Fruit fly (Drosophila melanogaster) whole organism, wandering third instar larva: Measurements from ENCODE around the gene GluRIIC.
A peak's percentile ranks its signal among the peaks of the same experiment; 100 is the strongest.

Source experiments
- Abd-B ChIP-seq: fragments of >200 bp; optimal IDR thresholded peaks from 2 replicates; lab custom pipeline; 2017; ENCODE audit warnings: missing biosample characterization, missing genetic modification characterization
- CG32264 ChIP-seq: fragments of 200-800 bp; sonication (Bioruptor generic); optimal IDR thresholded peaks from 2 replicates; lab custom pipeline; 2016; ENCODE audit warnings: missing biosample characterization, missing genetic modification characterization
- CrebA ChIP-seq: fragments of 200-800 bp; sonication (Bioruptor generic); optimal IDR thresholded peaks from 2 replicates; lab custom pipeline; 2016; ENCODE audit warnings: missing biosample characterization, mild to moderate bottlenecking, missing genetic modification characterization, borderline replicate concordance
- Dfd ChIP-seq: fragments of >200 bp; optimal IDR thresholded peaks from 2 replicates; lab custom pipeline; 2017; ENCODE audit warnings: missing biosample characterization, missing genetic modification characterization
- Dif ChIP-seq: fragments of 200-275, 200-300 bp; sonication (Bioruptor generic); optimal IDR thresholded peaks from 2 replicates; lab custom pipeline; 2018; ENCODE audit warnings: missing biosample characterization, missing genetic modification characterization; ENCODE audit not compliant: partially characterized antibody
- GATAd ChIP-seq: sonication (Bioruptor generic); optimal IDR thresholded peaks from 2 replicates; lab custom pipeline; 2016; ENCODE audit warnings: missing biosample characterization, missing genetic modification characterization
- HLH106 ChIP-seq: fragments of 200-800 bp; optimal IDR thresholded peaks from 3 replicates; lab custom pipeline; 2019; ENCODE audit warnings: missing biosample characterization, mild to moderate bottlenecking, missing genetic modification characterization, moderate library complexity
- Hnf4 ChIP-seq: fragments of 200-800 bp; sonication (Bioruptor generic); optimal IDR thresholded peaks from 2 replicates; lab custom pipeline; 2016; ENCODE audit warnings: missing biosample characterization, mild to moderate bottlenecking, missing genetic modification characterization
- Hr78 ChIP-seq: fragments of >200 bp; optimal IDR thresholded peaks from 2 replicates; lab custom pipeline; 2017; ENCODE audit warnings: missing biosample characterization, missing genetic modification characterization
- Hr83 ChIP-seq: fragments of 200-300 bp; sonication (Bioruptor generic); optimal IDR thresholded peaks from 2 replicates; lab custom pipeline; 2016; ENCODE audit warnings: missing biosample characterization, mild to moderate bottlenecking, missing genetic modification characterization, moderate library complexity; ENCODE audit not compliant: poor library complexity, severe bottlenecking
- Jra ChIP-seq: sonication (Bioruptor generic); optimal IDR thresholded peaks from 2 replicates; lab custom pipeline; 2016; ENCODE audit warnings: missing biosample characterization, missing genetic modification characterization
- Mio ChIP-seq: sonication (Bioruptor generic); optimal IDR thresholded peaks from 2 replicates; lab custom pipeline; 2016; ENCODE audit warnings: missing biosample characterization, missing genetic modification characterization
- Myc ChIP-seq: fragments of >200 bp; optimal IDR thresholded peaks from 2 replicates; lab custom pipeline; 2017
- OdsH ChIP-seq: fragments of 200-800 bp; sonication (Bioruptor generic); optimal IDR thresholded peaks from 2 replicates; lab custom pipeline; 2016; ENCODE audit warnings: missing biosample characterization, mild to moderate bottlenecking, missing genetic modification characterization
- Sp1 ChIP-seq: fragments of 200-800 bp; sonication (Bioruptor generic); optimal IDR thresholded peaks from 3 replicates; lab custom pipeline; 2019; ENCODE audit warnings: missing biosample characterization, mild to moderate bottlenecking, missing genetic modification characterization, moderate library complexity
- Vsx2 ChIP-seq: fragments of 200-300, 225-300 bp; sonication (Bioruptor generic); optimal IDR thresholded peaks from 2 replicates; lab custom pipeline; 2018; ENCODE audit warnings: missing biosample characterization, missing genetic modification characterization; ENCODE audit not compliant: partially characterized antibody
- br ChIP-seq: fragments of 200-800 bp; sonication (Bioruptor generic); optimal IDR thresholded peaks from 2 replicates; lab custom pipeline; 2016; ENCODE audit warnings: missing biosample characterization, missing genetic modification characterization
- brk ChIP-seq: fragments of 200-800 bp; sonication (Bioruptor generic); optimal IDR thresholded peaks from 2 replicates; lab custom pipeline; 2016; ENCODE audit warnings: missing biosample characterization, mild to moderate bottlenecking, missing genetic modification characterization
- dl ChIP-seq, 2 experiments: fragments of 175-275, 200-275 bp in 1 of 2; fragments of 200-275 bp in 1 of 2; sonication (Bioruptor generic); optimal IDR thresholded peaks; lab custom pipeline; 2018; ENCODE audit warnings: mild to moderate bottlenecking in 2 of 2, missing biosample characterization in 2 of 2, missing genetic modification characterization in 2 of 2, moderate library complexity in 2 of 2; ENCODE audit not compliant: partially characterized antibody in 2 of 2, insufficient read depth in 1 of 2
- ey ChIP-seq: fragments of 200-800 bp; sonication (Bioruptor generic); optimal IDR thresholded peaks from 2 replicates; lab custom pipeline; 2016; ENCODE audit warnings: missing biosample characterization, missing genetic modification characterization
- fru ChIP-seq: fragments of 200-800 bp; sonication (Bioruptor generic); optimal IDR thresholded peaks from 3 replicates; lab custom pipeline; 2016; ENCODE audit warnings: missing biosample characterization, mild to moderate bottlenecking, missing genetic modification characterization
- h ChIP-seq: fragments of 200-800 bp; sonication (Bioruptor generic); optimal IDR thresholded peaks from 3 replicates; lab custom pipeline; 2016; ENCODE audit warnings: missing biosample characterization, mild to moderate bottlenecking, missing genetic modification characterization
- jim ChIP-seq: fragments of 175-275, 200-325 bp; sonication (Bioruptor generic); optimal IDR thresholded peaks from 2 replicates; lab custom pipeline; 2016; ENCODE audit warnings: missing biosample characterization, mild to moderate bottlenecking, missing genetic modification characterization
- pan ChIP-seq: fragments of >200 bp; optimal IDR thresholded peaks from 2 replicates; lab custom pipeline; 2017
- psq ChIP-seq: fragments of 200-800 bp; sonication (Bioruptor generic); optimal IDR thresholded peaks from 3 replicates; lab custom pipeline; 2017; ENCODE audit warnings: missing biosample characterization, mild to moderate bottlenecking, missing genetic modification characterization, moderate library complexity
- rgr ChIP-seq: fragments of 200-800 bp; sonication (Bioruptor generic); optimal IDR thresholded peaks from 3 replicates; lab custom pipeline; 2016; ENCODE audit warnings: missing biosample characterization, mild to moderate bottlenecking, missing genetic modification characterization
- sv ChIP-seq: fragments of 200-800 bp; sonication (Bioruptor generic); optimal IDR thresholded peaks from 3 replicates; lab custom pipeline; 2016; ENCODE audit warnings: missing biosample characterization, missing genetic modification characterization
- woc ChIP-seq: sonication (Bioruptor generic); optimal IDR thresholded peaks from 2 replicates; lab custom pipeline; 2016; ENCODE audit warnings: missing biosample characterization, mild to moderate bottlenecking, missing genetic modification characterization

GluRIIC gene

dm6 chr2L:870749-871418 lies 43.0 kb upstream of the GluRIIC start (continued):
- TF ChIP-seq Dfd (GFP tag; lab: Kevin White, UChicago) (no peak), CG32264 (GFP tag; lab: Kevin White, UChicago) (peak; percentile 7), OdsH (GFP tag; lab: Kevin White, UChicago) (peak; percentile 40), dl (GFP tag; optimal IDR thresholded peaks at IDR 0.05; lab: Kevin White, UChicago; ENCODE audit: insufficient read depth in 1 of 2, partially characterized antibody in 2 of 2) (no peak), sv (GFP tag; lab: Kevin White, UChicago) (peak; percentile 49), GATAd (peak; percentile 23), pan (lab: Kevin White, UChicago) (no peak), Vsx2 (GFP tag; lab: Kevin White, UChicago) (no peak), Hr78 (no peak), jim (GFP tag; lab: Kevin White, UChicago) (no peak), Hnf4 (GFP tag; lab: Kevin White, UChicago) (peak; percentile 63), h (GFP tag; lab: Kevin White, UChicago) (peak; percentile 77), Sp1 (GFP tag; lab: Kevin White, UChicago) (peak; percentile 55), woc (GFP tag; lab: Kevin White, UChicago) (peak; percentile 69)

- TF ChIP-seq Jra, result peak; percentile 26
- TF ChIP-seq OdsH (GFP tag; lab: Kevin White, UChicago), result peak; percentile 3
- TF ChIP-seq Hr83, result peak; percentile 55
- TF ChIP-seq Dfd (GFP tag; lab: Kevin White, UChicago), result no peak
- peak; percentile 29 for TF ChIP-seq Dif
- TF ChIP-seq h (GFP tag; lab: Kevin White, UChicago), result peak; percentile 34
- no peak for TF ChIP-seq CrebA (GFP tag; lab: Kevin White, UChicago)
- peak; percentile 31 for TF ChIP-seq rgr (GFP tag; lab: Kevin White, UChicago)
- TF ChIP-seq HLH106 (tag; lab: Kevin White, UChicago), result peak; percentile 13
- TF ChIP-seq Myc (lab: Kevin White, UChicago), result peak; percentile 80
- no peak for TF ChIP-seq Hr78
- peak; percentile 15 for TF ChIP-seq GATAd
- no peak for TF ChIP-seq br (GFP tag; lab: Kevin White, UChicago)
These were observed 42.5 kb upstream of the GluRIIC start for dm6 chr2L:871419-871846.

DNA sequence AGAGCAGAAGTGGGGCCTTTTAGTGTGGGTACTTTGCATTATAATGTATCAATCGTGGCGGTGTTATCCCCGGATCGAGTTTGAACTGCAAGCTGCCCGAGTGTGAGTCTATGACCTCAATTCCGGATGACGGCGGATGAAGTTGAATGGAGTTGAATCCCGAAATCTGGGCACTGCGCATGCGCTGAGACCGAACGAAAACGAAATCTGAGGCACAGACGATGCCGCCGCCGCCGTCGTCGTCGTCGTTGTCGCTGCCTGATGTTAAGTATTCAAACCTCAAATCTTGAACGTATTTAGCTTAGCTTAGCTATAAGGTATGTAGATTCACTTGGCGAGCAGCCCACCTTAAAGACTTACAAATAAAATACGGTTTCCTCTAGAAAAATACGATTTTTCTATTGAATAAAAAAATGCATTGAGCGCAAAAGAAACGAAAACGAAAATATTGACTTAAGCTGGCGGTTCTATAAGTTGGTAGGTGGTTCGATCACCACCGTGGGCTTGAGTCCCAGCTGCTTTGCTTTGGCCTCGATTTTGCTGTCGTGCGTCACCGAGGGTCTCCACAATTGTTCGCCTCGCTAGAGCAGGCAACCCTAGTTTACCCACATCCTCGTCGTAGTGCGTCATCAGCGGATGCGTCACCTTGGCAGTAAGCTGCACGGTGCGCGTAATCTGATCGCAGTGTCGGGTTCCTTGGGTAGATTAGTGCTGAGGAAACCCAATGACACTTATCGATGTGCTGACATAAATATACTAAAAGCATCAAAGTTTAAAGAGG lies 40.0 kb upstream of the GluRIIC start:
- TF ChIP-seq psq (GFP tag; lab: Kevin White, UChicago) (no peak), ey (no peak), Dif (peak; percentile 45), Hr83 (no peak)

- TF ChIP-seq Myc (lab: Kevin White, UChicago) (no peak), Vsx2 (GFP tag; lab: Kevin White, UChicago) (no peak), CrebA (GFP tag; lab: Kevin White, UChicago) (no peak), jim (GFP tag; lab: Kevin White, UChicago) (no peak), Mio (no peak), h (GFP tag; lab: Kevin White, UChicago) (no peak), psq (GFP tag; lab: Kevin White, UChicago) (no peak), br (GFP tag; lab: Kevin White, UChicago) (no peak), Dif (no peak), rgr (GFP tag; lab: Kevin White, UChicago) (no peak), brk (no peak), fru (no peak), CG32264 (GFP tag; lab: Kevin White, UChicago) (no peak), Abd-B (no peak), GATAd (no peak)
These were observed 36.9 kb upstream of the GluRIIC start, which contains the start of gene ninaA for dm6 chr2L:877002-877401. ninaA (plus strand) TSS chr2L:877302.

dm6 chr2L:884970-885369 lies 28.9 kb upstream of the GluRIIC start, which contains the start of gene CG15824:
CG15824 (minus strand) TSS chr2L:885141.
- TF ChIP-seq HLH106 (tag; lab: Kevin White, UChicago), result no peak
- peak; percentile 33 for TF ChIP-seq Myc (lab: Kevin White, UChicago)
